Fruit fly (Drosophila melanogaster): Measurements from ENCODE around the gene CG43707.

CG43707 gene

dm6 chr2L:3737003-3737662 is 19.9 kb upstream of the CG43707 start:
- TF ChIP-seq woc (GFP tag; optimal IDR thresholded peaks at IDR 0.05) (no peak), sage (GFP tag; optimal IDR thresholded peaks at IDR 0.05) (no peak), Mio (GFP tag; optimal IDR thresholded peaks at IDR 0.05) (no peak), br (GFP tag; optimal IDR thresholded peaks at IDR 0.05) (no peak), Dfd (GFP tag; optimal IDR thresholded peaks at IDR 0.05) (no peak), dmrt93B (GFP tag; optimal IDR thresholded peaks at IDR 0.05) (no peak), dsf (GFP tag; optimal IDR thresholded peaks at IDR 0.05; ENCODE audit: borderline replicate concordance) (no peak), Abd-B (GFP tag; optimal IDR thresholded peaks at IDR 0.05) (no peak), Hr78 (GFP tag; optimal IDR thresholded peaks at IDR 0.05) (no peak), tai (GFP tag; optimal IDR thresholded peaks at IDR 0.05) (no peak), brk (GFP tag; optimal IDR thresholded peaks at IDR 0.05) (no peak), GATAd (GFP tag; optimal IDR thresholded peaks at IDR 0.05) (no peak), HLH106 (tag; optimal IDR thresholded peaks at IDR 0.05) (no peak), h (GFP tag; optimal IDR thresholded peaks at IDR 0.05) (no peak)

- no peak for TF ChIP-seq usp (GFP tag; optimal IDR thresholded peaks at IDR 0.05)
Observed at dm6 chr2L:3737682-3738081, 19.4 kb upstream of the CG43707 start.

DNA sequence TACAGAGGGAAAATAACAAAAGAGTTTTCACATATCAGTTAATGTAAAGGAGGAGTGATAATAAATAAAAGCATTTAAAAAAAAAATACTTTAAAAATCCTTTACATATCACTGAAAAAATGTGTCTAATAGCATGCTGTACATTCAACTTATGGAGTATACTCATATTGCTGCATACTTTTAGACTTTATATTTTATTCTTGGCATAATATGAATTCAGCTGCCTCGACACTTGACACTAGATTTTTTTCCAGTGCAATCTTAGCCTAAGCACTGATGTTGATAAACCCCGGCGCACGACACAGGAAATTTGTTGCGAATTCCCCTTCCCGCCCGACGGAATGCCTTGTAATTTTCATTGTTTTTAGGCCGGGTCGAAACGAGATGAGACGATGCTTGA is 16.6 kb upstream of the CG43707 start:
- no peak for TF ChIP-seq Abd-B (GFP tag; optimal IDR thresholded peaks at IDR 0.05)
- no peak for TF ChIP-seq Dif (GFP tag; optimal IDR thresholded peaks at IDR 0.05; ENCODE audit: partially characterized antibody)
- TF ChIP-seq usp (GFP tag; optimal IDR thresholded peaks at IDR 0.05) = no peak
- no peak for TF ChIP-seq dsf (GFP tag; optimal IDR thresholded peaks at IDR 0.05; ENCODE audit: borderline replicate concordance)
- TF ChIP-seq ey (GFP tag; optimal IDR thresholded peaks at IDR 0.05) = no peak
- TF ChIP-seq CrebA (GFP tag; optimal IDR thresholded peaks at IDR 0.05; ENCODE audit: borderline replicate concordance) = no peak
- no peak for TF ChIP-seq N (GFP tag; optimal IDR thresholded peaks at IDR 0.05)
- no peak for TF ChIP-seq foxo (GFP tag; optimal IDR thresholded peaks at IDR 0.05)
- TF ChIP-seq Vsx2 (GFP tag; optimal IDR thresholded peaks at IDR 0.05; ENCODE audit: partially characterized antibody) = no peak
- TF ChIP-seq OdsH (GFP tag; optimal IDR thresholded peaks at IDR 0.05) = no peak
- no peak for TF ChIP-seq Hr83 (GFP tag; optimal IDR thresholded peaks at IDR 0.05; ENCODE audit: poor library complexity, severe bottlenecking)
- no peak for TF ChIP-seq brk (GFP tag; optimal IDR thresholded peaks at IDR 0.05)
- no peak for TF ChIP-seq rgr (GFP tag; optimal IDR thresholded peaks at IDR 0.05)
- no peak for TF ChIP-seq dl (GFP tag; optimal IDR thresholded peaks at IDR 0.05; ENCODE audit: insufficient read depth in 1 of 2, partially characterized antibody in 2 of 2)
- TF ChIP-seq CG32264 (GFP tag; optimal IDR thresholded peaks at IDR 0.05) = no peak
- TF ChIP-seq Jra (GFP tag; optimal IDR thresholded peaks at IDR 0.05) = no peak
- no peak for TF ChIP-seq Dfd (GFP tag; optimal IDR thresholded peaks at IDR 0.05)
- no peak for TF ChIP-seq HLH106 (tag; optimal IDR thresholded peaks at IDR 0.05)
- no peak for TF ChIP-seq tai (GFP tag; optimal IDR thresholded peaks at IDR 0.05)
- TF ChIP-seq Myc (optimal IDR thresholded peaks at IDR 0.05) = no peak

dm6 chr2L:3748691-3749090 is 8.4 kb upstream of the CG43707 start:
- no peak for TF ChIP-seq usp (GFP tag; optimal IDR thresholded peaks at IDR 0.05)
- peak; percentile 16 for TF ChIP-seq rgr (GFP tag; optimal IDR thresholded peaks at IDR 0.05)
- TF ChIP-seq Myc (optimal IDR thresholded peaks at IDR 0.05) = peak; percentile 31
- TF ChIP-seq h (GFP tag; optimal IDR thresholded peaks at IDR 0.05) = peak; percentile 3

DNA sequence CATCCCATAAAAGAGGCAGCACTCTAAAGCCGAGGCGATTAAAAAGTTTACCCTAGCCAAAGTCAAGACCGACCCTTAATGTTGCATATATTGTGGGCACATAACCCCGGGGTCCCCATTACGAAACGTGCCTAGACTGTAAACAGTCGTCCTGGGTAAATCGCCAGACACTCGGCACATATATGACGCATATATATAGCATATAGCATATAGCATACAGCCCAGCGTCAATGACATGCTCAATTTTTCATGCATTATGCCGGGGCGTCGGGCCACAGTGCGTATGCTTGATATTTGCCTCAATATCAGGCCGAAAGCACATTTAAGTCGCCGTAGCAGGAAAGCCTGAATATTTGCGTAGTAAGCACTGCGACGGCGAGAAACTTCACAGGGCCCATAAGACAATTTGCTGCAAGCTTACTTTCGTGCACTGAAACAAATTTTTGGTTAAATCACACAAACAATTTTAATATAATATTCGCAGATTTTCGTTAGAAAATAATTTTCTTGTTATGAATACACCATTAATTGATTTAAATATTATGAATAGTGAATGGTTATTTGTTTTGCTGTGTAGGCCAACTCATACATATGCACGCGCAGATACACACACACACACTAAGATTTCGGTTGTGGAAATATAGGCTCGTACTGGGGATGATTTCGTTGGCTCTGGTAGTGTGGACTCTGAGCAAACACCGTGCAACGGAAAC is 2.1 kb upstream of the CG43707 start:
- TF ChIP-seq Abd-B (GFP tag; optimal IDR thresholded peaks at IDR 0.05) (no peak), Hnf4 (GFP tag; optimal IDR thresholded peaks at IDR 0.05) (no peak), Myc (optimal IDR thresholded peaks at IDR 0.05) (no peak), dsf (GFP tag; optimal IDR thresholded peaks at IDR 0.05; ENCODE audit: borderline replicate concordance) (no peak), foxo (GFP tag; optimal IDR thresholded peaks at IDR 0.05) (no peak), psq (GFP tag; optimal IDR thresholded peaks at IDR 0.05) (no peak), CG32264 (GFP tag; optimal IDR thresholded peaks at IDR 0.05) (no peak), Rel (GFP tag; optimal IDR thresholded peaks at IDR 0.05) (no peak), Rel (tag; optimal IDR thresholded peaks at IDR 0.05) (no peak), dl (GFP tag; optimal IDR thresholded peaks at IDR 0.05; ENCODE audit: insufficient read depth in 1 of 2, partially characterized antibody in 2 of 2) (no peak), woc (GFP tag; optimal IDR thresholded peaks at IDR 0.05) (no peak), ey (GFP tag; optimal IDR thresholded peaks at IDR 0.05) (no peak), br (GFP tag; optimal IDR thresholded peaks at IDR 0.05) (no peak), sage (GFP tag; optimal IDR thresholded peaks at IDR 0.05) (no peak), h (GFP tag; optimal IDR thresholded peaks at IDR 0.05) (no peak), pan (optimal IDR thresholded peaks at IDR 0.05) (no peak)
